Fruit fly (Drosophila melanogaster): Measurements from ENCODE around the gene CG33296.

dm6 chr2L:7753874-7754273, 37.4 kb upstream of the CG33296 start, which contains the start of gene CG46025:
- no peak for TF ChIP-seq psq (optimal IDR thresholded peaks at IDR 0.05)
- TF ChIP-seq Sin3A (optimal IDR thresholded peaks at IDR 0.05) = no peak
- no peak for TF ChIP-seq h (optimal IDR thresholded peaks at IDR 0.05)
- no peak for TF ChIP-seq Myc (optimal IDR thresholded peaks at IDR 0.05)
- no peak for TF ChIP-seq ttk (optimal IDR thresholded peaks at IDR 0.05)
- no peak for TF ChIP-seq insv (optimal IDR thresholded peaks at IDR 0.05)
